Worm (Caenorhabditis elegans) whole organism, L4 larva: ENCODE data around the gene R02D5.7.

Experiments
- D1046.2 ChIP-seq: fragments of 200-800 bp; sonication (Bioruptor generic); IDR thresholded peaks from 2 replicates; pipeline ENCODE4 v1.3.6; 2022; ENCODE audit warnings: missing genetic modification characterization, missing compliant biosample characterization
- F49E8.2 ChIP-seq: sonication (generic microtip); optimal IDR thresholded peaks from 2 replicates; lab custom pipeline; 2016; ENCODE audit warnings: missing compliant biosample characterization, mild to moderate bottlenecking, missing genetic modification characterization, borderline replicate concordance
- R02D3.7 ChIP-seq: fragments of 150-350 bp; sonication (generic microtip); optimal IDR thresholded peaks from 3 replicates; lab custom pipeline; 2014; ENCODE audit warnings: missing biosample characterization, missing genetic modification characterization
- Y105C5A.15 ChIP-seq: fragments of 200-800 bp; sonication (Bioruptor generic); IDR thresholded peaks from 2 replicates; pipeline ENCODE4 v1.3.6; 2022; ENCODE audit warnings: missing genetic modification characterization, missing compliant biosample characterization
- Y75B8A.6 ChIP-seq: fragments of 200-800 bp; sonication (Bioruptor generic); IDR thresholded peaks from 2 replicates; pipeline ENCODE4 v1.3.6; 2022; ENCODE audit warnings: missing genetic modification reagents, missing genetic modification characterization, missing compliant biosample characterization
- aly-2 ChIP-seq: sonication (generic microtip); optimal IDR thresholded peaks from 2 replicates; lab custom pipeline; 2018; ENCODE audit warnings: missing biosample characterization, missing genetic modification characterization
- ceh-20 ChIP-seq: fragments of 200-800 bp; sonication (Bioruptor generic); IDR thresholded peaks from 2 replicates; pipeline ENCODE4 v1.3.6; 2022; ENCODE audit warnings: missing genetic modification reagents, missing genetic modification characterization, missing compliant biosample characterization
- cey-2 ChIP-seq: sonication (generic microtip); optimal IDR thresholded peaks from 3 replicates; lab custom pipeline; 2017; ENCODE audit warnings: missing genetic modification characterization, mild to moderate bottlenecking, missing compliant biosample characterization, antibody characterized with exemption, borderline replicate concordance; ENCODE audit not compliant: insufficient read depth
- ctbp-1 ChIP-seq: fragments of 200-800 bp; sonication (Bioruptor generic); IDR thresholded peaks from 2 replicates; pipeline ENCODE4 v1.3.6; 2022; ENCODE audit warnings: missing genetic modification reagents, missing genetic modification characterization, missing compliant biosample characterization
- daf-19 ChIP-seq: fragments of 200-800 bp; sonication (Bioruptor generic); conservative IDR thresholded peaks from 2 replicates; pipeline ENCODE4 v1.3.6; 2022; ENCODE audit warnings: missing genetic modification characterization, missing compliant biosample characterization
- daf-8 ChIP-seq: fragments of 200-800 bp; sonication (Bioruptor generic); IDR thresholded peaks from 2 replicates; pipeline ENCODE4 v1.3.6; 2022; ENCODE audit warnings: missing genetic modification characterization, missing compliant biosample characterization
- dmd-6 ChIP-seq: fragments of 200-800 bp; sonication (Bioruptor generic); IDR thresholded peaks from 2 replicates; pipeline ENCODE4 v1.3.6; 2022; ENCODE audit warnings: missing genetic modification reagents, missing genetic modification characterization, missing compliant biosample characterization
- dmd-8 ChIP-seq: fragments of 200-800 bp; sonication (Bioruptor generic); IDR thresholded peaks from 2 replicates; pipeline ENCODE4 v1.3.6; 2022; ENCODE audit warnings: missing genetic modification characterization, missing compliant biosample characterization
- dpl-1 ChIP-seq: fragments of 150-350 bp; optimal IDR thresholded peaks from 2 replicates; lab custom pipeline; 2014; ENCODE audit warnings: missing biosample characterization, missing genetic modification reagents, missing genetic modification characterization
- dve-1 ChIP-seq: sonication (generic microtip); optimal IDR thresholded peaks from 2 replicates; lab custom pipeline; 2017; ENCODE audit warnings: antibody characterized with exemption, mild to moderate bottlenecking, missing genetic modification characterization, missing compliant biosample characterization; ENCODE audit not compliant: insufficient read depth
- fkh-10 ChIP-seq: fragments of 150-350 bp; optimal IDR thresholded peaks from 2 replicates; lab custom pipeline; 2014; ENCODE audit warnings: missing biosample characterization, missing genetic modification reagents, missing genetic modification characterization
- fos-1 ChIP-seq: fragments of 150-350 bp; optimal IDR thresholded peaks from 2 replicates; lab custom pipeline; 2014; ENCODE audit warnings: missing biosample characterization, missing genetic modification characterization
- gei-8 ChIP-seq: fragments of 200-800 bp; sonication (Bioruptor generic); optimal IDR thresholded peaks from 2 replicates; lab custom pipeline; 2018; ENCODE audit warnings: mild to moderate bottlenecking, missing genetic modification characterization, missing compliant biosample characterization
- hlh-11 ChIP-seq: fragments of 200-800 bp; sonication (Bioruptor generic); optimal IDR thresholded peaks from 2 replicates; lab custom pipeline; 2018; ENCODE audit warnings: mild to moderate bottlenecking, missing genetic modification characterization, missing compliant biosample characterization
- lim-7 ChIP-seq: fragments of 200-800 bp; sonication (Bioruptor generic); IDR thresholded peaks from 2 replicates; pipeline ENCODE4 v1.3.6; 2022; ENCODE audit warnings: missing genetic modification characterization, missing compliant biosample characterization
- lin-1 ChIP-seq: fragments of 200-800 bp; sonication (Bioruptor generic); IDR thresholded peaks from 2 replicates; pipeline ENCODE4 v1.3.6; 2022; ENCODE audit warnings: missing genetic modification reagents, missing genetic modification characterization, missing compliant biosample characterization
- lin-15B ChIP-seq: fragments of 150-350 bp; sonication (generic microtip); optimal IDR thresholded peaks from 3 replicates; lab custom pipeline; 2014; ENCODE audit warnings: missing biosample characterization, missing genetic modification characterization
- lin-39 ChIP-seq: fragments of 150-350 bp; optimal IDR thresholded peaks from 2 replicates; lab custom pipeline; 2014; ENCODE audit warnings: missing biosample characterization, missing genetic modification reagents, missing genetic modification characterization
- lir-3 ChIP-seq: sonication (generic microtip); optimal IDR thresholded peaks from 2 replicates; lab custom pipeline; 2016; ENCODE audit warnings: mild to moderate bottlenecking, missing genetic modification characterization, missing compliant biosample characterization
- lsy-2 ChIP-seq, 2 experiments: fragments of 150-350 bp in 1 of 2; sonication (generic microtip) in 1 of 2; optimal IDR thresholded peaks; 2 replicates each; lab custom pipeline; 2014 to 2017; ENCODE audit warnings: missing biosample characterization in 2 of 2, missing genetic modification characterization in 2 of 2
- mdl-1 ChIP-seq, 2 experiments: fragments of 150-350 bp in 1 of 2; sonication (generic microtip) in 1 of 2; optimal IDR thresholded peaks; 2 replicates each; lab custom pipeline; 2014 to 2017; ENCODE audit warnings: missing biosample characterization in 2 of 2, missing genetic modification characterization in 2 of 2
- mep-1 ChIP-seq: fragments of 150-350 bp; sonication (generic microtip); optimal IDR thresholded peaks from 3 replicates; lab custom pipeline; 2014; ENCODE audit warnings: missing biosample characterization, missing genetic modification characterization
- mxl-2 ChIP-seq: fragments of 200-800 bp; sonication (Bioruptor generic); conservative IDR thresholded peaks from 2 replicates; pipeline ENCODE4 v1.3.6; 2022; ENCODE audit warnings: missing genetic modification reagents, missing genetic modification characterization, missing compliant biosample characterization
- mxl-3 ChIP-seq: fragments of 200-800 bp; sonication (Bioruptor generic); optimal IDR thresholded peaks from 2 replicates; lab custom pipeline; 2018; ENCODE audit warnings: mild to moderate bottlenecking, missing genetic modification characterization, missing compliant biosample characterization
- nhr-10 ChIP-seq: fragments of 150-350 bp; optimal IDR thresholded peaks from 2 replicates; lab custom pipeline; 2014; ENCODE audit warnings: missing biosample characterization, missing genetic modification characterization
- nhr-102 ChIP-seq: sonication (generic microtip); optimal IDR thresholded peaks from 2 replicates; lab custom pipeline; 2016; ENCODE audit warnings: mild to moderate bottlenecking, missing genetic modification characterization, moderate library complexity, missing compliant biosample characterization
- nhr-11 ChIP-seq: fragments of 150-350 bp; optimal IDR thresholded peaks from 2 replicates; lab custom pipeline; 2014; ENCODE audit warnings: missing biosample characterization, missing genetic modification characterization
- nhr-111 ChIP-seq: fragments of 200-800 bp; sonication (Bioruptor generic); optimal IDR thresholded peaks from 2 replicates; lab custom pipeline; 2018; ENCODE audit warnings: mild to moderate bottlenecking, missing genetic modification characterization, missing compliant biosample characterization
- nhr-237 ChIP-seq: sonication (generic microtip); optimal IDR thresholded peaks from 2 replicates; lab custom pipeline; 2017; ENCODE audit warnings: missing biosample characterization, missing genetic modification characterization
- nhr-25 ChIP-seq: sonication (generic microtip); optimal IDR thresholded peaks from 2 replicates; lab custom pipeline; 2017; ENCODE audit warnings: missing genetic modification characterization, mild to moderate bottlenecking, missing compliant biosample characterization, antibody characterized with exemption, moderate library complexity, borderline replicate concordance; ENCODE audit not compliant: insufficient read depth
- nhr-28 ChIP-seq: fragments of 150-350 bp; optimal IDR thresholded peaks from 2 replicates; lab custom pipeline; 2014; ENCODE audit warnings: missing biosample characterization, missing genetic modification characterization
- nhr-42 ChIP-seq: fragments of 200-800 bp; sonication (Bioruptor generic); IDR thresholded peaks from 2 replicates; pipeline ENCODE4 v1.3.6; 2022; ENCODE audit warnings: missing genetic modification characterization, missing compliant biosample characterization
- nhr-48 ChIP-seq: sonication (generic microtip); optimal IDR thresholded peaks from 2 replicates; lab custom pipeline; 2016; ENCODE audit warnings: mild to moderate bottlenecking, missing genetic modification characterization, missing compliant biosample characterization
- nhr-6 ChIP-seq: fragments of 150-350 bp; optimal IDR thresholded peaks from 2 replicates; lab custom pipeline; 2014; ENCODE audit warnings: missing biosample characterization, missing genetic modification characterization
- rbr-2 ChIP-seq: sonication (generic microtip); optimal IDR thresholded peaks from 2 replicates; lab custom pipeline; 2016; ENCODE audit warnings: missing genotype, missing genetic modification characterization, missing compliant biosample characterization
- set-16 ChIP-seq: fragments of 200-800 bp; sonication (Bioruptor generic); IDR thresholded peaks from 2 replicates; pipeline ENCODE4 v1.3.6; 2022; ENCODE audit warnings: missing genetic modification reagents, missing genetic modification characterization, missing compliant biosample characterization
- skn-1 ChIP-seq: fragments of 150-350 bp; optimal IDR thresholded peaks from 2 replicates; lab custom pipeline; 2014; ENCODE audit warnings: missing biosample characterization, missing genetic modification characterization
- snpc-4 ChIP-seq: fragments of 150-350 bp; optimal IDR thresholded peaks from 2 replicates; lab custom pipeline; 2014; ENCODE audit warnings: missing biosample characterization, missing genetic modification characterization
- spr-1 ChIP-seq: sonication (generic microtip); optimal IDR thresholded peaks from 2 replicates; lab custom pipeline; 2016; ENCODE audit warnings: mild to moderate bottlenecking, missing genetic modification characterization, missing compliant biosample characterization
- spr-3 ChIP-seq: fragments of 200-800 bp; sonication (Bioruptor generic); optimal IDR thresholded peaks from 2 replicates; lab custom pipeline; 2018; ENCODE audit warnings: mild to moderate bottlenecking, missing genetic modification characterization, missing compliant biosample characterization
- tag-97 ChIP-seq: fragments of 200-800 bp; sonication (Bioruptor generic); IDR thresholded peaks from 2 replicates; pipeline ENCODE4 v1.3.6; 2022; ENCODE audit warnings: missing genetic modification characterization, missing compliant biosample characterization
- unc-39 ChIP-seq: sonication (generic microtip); optimal IDR thresholded peaks from 2 replicates; lab custom pipeline; 2017; ENCODE audit warnings: missing biosample characterization, missing genetic modification characterization
- zfp-3 ChIP-seq: fragments of 200-800 bp; sonication (Bioruptor generic); conservative IDR thresholded peaks from 2 replicates; pipeline ENCODE4 v1.3.6; 2022; ENCODE audit warnings: missing genetic modification reagents, missing genetic modification characterization, missing compliant biosample characterization
- ztf-11 ChIP-seq: fragments of 150-350 bp; optimal IDR thresholded peaks from 2 replicates; lab custom pipeline; 2014; ENCODE audit warnings: missing biosample characterization, missing genetic modification characterization
- ztf-7 ChIP-seq: fragments of 150-350 bp; optimal IDR thresholded peaks from 2 replicates; lab custom pipeline; 2014; ENCODE audit warnings: missing biosample characterization, missing genetic modification characterization

R02D5.7 gene

DNA sequence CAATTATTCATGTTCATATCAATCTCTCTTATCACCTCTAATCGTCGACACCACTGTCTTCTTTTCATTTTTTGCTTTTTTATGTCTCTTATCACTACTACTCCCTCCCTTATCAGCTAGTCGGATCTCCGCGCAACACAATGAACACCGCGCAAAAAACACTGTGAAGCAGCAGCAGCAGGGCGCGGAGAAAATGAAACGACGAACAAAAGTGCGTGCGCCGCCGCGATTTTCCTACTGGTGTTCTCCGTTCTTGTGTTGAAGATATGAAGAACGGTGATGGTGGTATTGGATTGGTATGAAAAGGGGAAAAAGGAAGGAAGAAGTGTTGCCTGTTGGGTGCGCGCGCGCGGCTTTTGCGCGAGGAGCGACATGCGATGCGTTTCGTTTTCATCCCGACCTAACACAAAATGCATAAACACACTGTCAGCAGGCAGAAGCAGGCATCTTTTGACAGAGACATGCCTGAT is 24.5 kb upstream of the R02D5.7 start (continued):
- TF ChIP-seq mep-1 (peak; percentile 2), nhr-28 (tag; lab: Kevin White, UChicago) (peak; percentile 84), snpc-4 (tag; lab: Kevin White, UChicago) (no peak), ctbp-1 (no peak), lsy-2 (tag; optimal IDR thresholded peaks at IDR 0.05; lab: Kevin White, UChicago) (no peak), spr-3 (GFP tag; lab: Kevin White, UChicago) (no peak), daf-8 (GFP tag; lab: Robert Waterston, UW) (no peak), gei-8 (no peak), ztf-7 (tag; lab: Kevin White, UChicago) (no peak), spr-1 (tag; lab: Kevin White, UChicago) (peak; percentile 69), nhr-111 (GFP tag; lab: Kevin White, UChicago) (no peak), lir-3 (tag; lab: Kevin White, UChicago) (no peak), nhr-42 (GFP tag; lab: Robert Waterston, UW) (no peak), mdl-1 (tag; optimal IDR thresholded peaks at IDR 0.05; lab: Kevin White, UChicago) (peak; percentile 52 to 56), nhr-102 (tag; lab: Kevin White, UChicago) (peak; percentile 17), lin-1 (GFP tag; lab: Robert Waterston, UW) (peak; percentile 28; the same call in 1 of the 2 replicates), ceh-20 (GFP tag; lab: Robert Waterston, UW) (no peak), hlh-11 (tag; lab: Kevin White, UChicago) (peak; percentile 86), Y75B8A.6 (GFP tag; lab: Robert Waterston, UW) (no peak), mxl-3 (GFP tag; lab: Kevin White, UChicago) (peak; percentile 92), dve-1 (peak; percentile 65), R02D3.7 (tag; lab: Kevin White, UChicago) (no peak), lin-39 (no peak), mxl-2 (GFP tag; lab: Robert Waterston, UW) (no peak), dmd-8 (no peak), nhr-25 (tag; lab: Kevin White, UChicago) (peak; percentile 4), nhr-6 (tag; lab: Kevin White, UChicago) (no peak), zfp-3 (GFP tag; lab: Robert Waterston, UW) (no peak), set-16 (GFP tag; lab: Robert Waterston, UW) (peak; percentile 20; the same call in 1 of the 2 replicates), fos-1 (tag; lab: Kevin White, UChicago) (no peak), nhr-10 (tag; lab: Kevin White, UChicago) (no peak), dmd-6 (peak; percentile 75), dpl-1 (no peak), lim-7 (GFP tag; lab: Robert Waterston, UW) (no peak), fkh-10 (GFP tag; lab: Kevin White, UChicago) (no peak), tag-97 (no peak), cey-2 (tag; lab: Kevin White, UChicago) (peak; percentile 62), lin-15B (tag; lab: Kevin White, UChicago) (no peak), unc-39 (tag; lab: Kevin White, UChicago) (no peak), nhr-237 (tag; lab: Kevin White, UChicago) (no peak), nhr-48 (tag; lab: Kevin White, UChicago) (peak; percentile 78), rbr-2 (tag; lab: Kevin White, UChicago) (peak; percentile 26), Y105C5A.15 (GFP tag; lab: Robert Waterston, UW) (no peak), skn-1 (tag; lab: Kevin White, UChicago) (no peak), nhr-11 (tag; lab: Kevin White, UChicago) (no peak), aly-2 (tag; lab: Kevin White, UChicago) (no peak), F49E8.2 (no peak), D1046.2 (GFP tag; lab: Robert Waterston, UW) (no peak), daf-19 (no peak), ztf-11 (tag; lab: Kevin White, UChicago) (no peak)
